Fruit fly (Drosophila melanogaster) whole organism, embryonic: ENCODE data around the gene Mst89B.

Experiments
- Awh ChIP-seq: fragments of 200-800 bp; sonication (Bioruptor generic); IDR thresholded peaks from 2 replicates; pipeline ENCODE4, ENCODE4 v1.3.6; 2022; ENCODE audit warnings: missing biosample characterization, missing genetic modification characterization
- Bteb2 ChIP-seq: fragments of 200-800 bp; sonication (Bioruptor generic); optimal IDR thresholded peaks from 2 replicates; lab custom pipeline; 2016; ENCODE audit warnings: missing biosample characterization, missing genetic modification characterization
- CG12659 ChIP-seq: fragments of 200-800 bp; sonication (Bioruptor generic); optimal IDR thresholded peaks from 3 replicates; lab custom pipeline; 2017; ENCODE audit warnings: mild to moderate bottlenecking, missing biosample characterization, missing genetic modification reagents, missing genetic modification characterization
- CG15073 ChIP-seq: fragments of 200-800 bp; sonication (Bioruptor generic); optimal IDR thresholded peaks from 2 replicates; lab custom pipeline; 2016; ENCODE audit warnings: missing biosample characterization, missing genetic modification characterization
- CG17912 ChIP-seq: fragments of 200-800 bp; sonication (Bioruptor generic); optimal IDR thresholded peaks from 2 replicates; lab custom pipeline; 2018; ENCODE audit warnings: missing biosample characterization, mild to moderate bottlenecking, missing genetic modification characterization
- CG3281 ChIP-seq: fragments of 200-800 bp; sonication (Bioruptor generic); optimal IDR thresholded peaks from 3 replicates; lab custom pipeline; 2017; ENCODE audit warnings: missing biosample characterization, mild to moderate bottlenecking, missing genetic modification characterization
- CG4820 ChIP-seq: fragments of 200-800 bp; sonication (Bioruptor generic); optimal IDR thresholded peaks from 3 replicates; lab custom pipeline; 2016; ENCODE audit warnings: missing biosample characterization, missing genetic modification characterization
- CG6654 ChIP-seq: fragments of 200-800 bp; sonication (Bioruptor generic); optimal IDR thresholded peaks from 2 replicates; lab custom pipeline; 2017; ENCODE audit warnings: missing biosample characterization, mild to moderate bottlenecking, missing genetic modification characterization
- CG8478 ChIP-seq: fragments of >200 bp; optimal IDR thresholded peaks from 2 replicates; lab custom pipeline; 2018
- CG9797 ChIP-seq: fragments of 200-800 bp; sonication (Bioruptor generic); optimal IDR thresholded peaks from 3 replicates; lab custom pipeline; 2018; ENCODE audit warnings: missing biosample characterization, mild to moderate bottlenecking, missing genetic modification characterization
- Dfd ChIP-seq, 2 experiments: fragments of >200 bp; optimal IDR thresholded peaks; 2 replicates each; lab custom pipeline; 2017; ENCODE audit warnings: missing biosample characterization in 2 of 2, missing genetic modification characterization in 2 of 2
- HmgZ ChIP-seq: fragments of 200-800 bp; sonication (Bioruptor generic); optimal IDR thresholded peaks from 2 replicates; lab custom pipeline; 2018; ENCODE audit warnings: missing biosample characterization, mild to moderate bottlenecking, missing genetic modification characterization
- Hmx ChIP-seq: fragments of 200-800 bp; sonication (Bioruptor generic); optimal IDR thresholded peaks from 2 replicates; lab custom pipeline; 2016; ENCODE audit warnings: missing biosample characterization, missing genetic modification characterization
- Jarid2 ChIP-seq: fragments of 200-800 bp; sonication (Bioruptor generic); optimal IDR thresholded peaks from 3 replicates; lab custom pipeline; 2017; ENCODE audit warnings: mild to moderate bottlenecking, missing biosample characterization, missing genetic modification reagents, missing genetic modification characterization
- MESR4 ChIP-seq: fragments of 200-800 bp; sonication (Bioruptor generic); optimal IDR thresholded peaks from 2 replicates; lab custom pipeline; 2018; ENCODE audit warnings: missing biosample characterization, mild to moderate bottlenecking, missing genetic modification characterization, moderate library complexity
- Opbp ChIP-seq: fragments of 200-800 bp; sonication (Bioruptor generic); IDR thresholded peaks from 3 replicates; pipeline ENCODE4 v1.3.6; 2022; ENCODE audit warnings: missing biosample characterization, missing genetic modification characterization; ENCODE audit not compliant: partially characterized antibody
- Pdp1 ChIP-seq, 2 experiments: fragments of 200-800 bp; sonication (Bioruptor generic); optimal IDR thresholded peaks; 3 replicates each; lab custom pipeline; 2016; ENCODE audit warnings: missing biosample characterization in 2 of 2, missing genetic modification characterization in 2 of 2, mild to moderate bottlenecking in 1 of 2, moderate library complexity in 1 of 2
- Sry-δ ChIP-seq: fragments of 200-800 bp; sonication (Bioruptor generic); optimal IDR thresholded peaks from 2 replicates; lab custom pipeline; 2016; ENCODE audit warnings: missing biosample characterization, missing genetic modification characterization
- Trl ChIP-seq, 3 experiments: fragments of >200 bp in 2 of 3; fragments of 200-800 bp in 1 of 3; sonication (Bioruptor generic) in 1 of 3; optimal IDR thresholded peaks; 2 replicates in 1 of 3; 3 replicates in 2 of 3; lab custom pipeline; 2016 to 2017; ENCODE audit warnings: missing biosample characterization in 1 of 3, missing genetic modification characterization in 1 of 3
- Vsx1 ChIP-seq: fragments of 200-800 bp; sonication (Bioruptor generic); optimal IDR thresholded peaks from 2 replicates; lab custom pipeline; 2017; ENCODE audit warnings: missing biosample characterization, mild to moderate bottlenecking, missing genetic modification characterization, missing genetic modification reagents
- btn ChIP-seq: fragments of 200-800 bp; sonication (Bioruptor generic); optimal IDR thresholded peaks from 2 replicates; lab custom pipeline; 2016; ENCODE audit warnings: missing biosample characterization, missing genetic modification characterization
- chm ChIP-seq: fragments of 200-800 bp; sonication (Bioruptor generic); IDR thresholded peaks from 2 replicates; pipeline ENCODE4 v1.3.6; 2022; ENCODE audit warnings: missing biosample characterization, missing genetic modification characterization
- crol ChIP-seq: fragments of 200-800 bp; sonication (Bioruptor generic); IDR thresholded peaks from 2 replicates; pipeline ENCODE4 v1.3.6; 2022; ENCODE audit warnings: missing biosample characterization, missing genetic modification characterization
- dati ChIP-seq: fragments of 200-800 bp; sonication (Bioruptor generic); IDR thresholded peaks from 2 replicates; pipeline ENCODE4 v1.3.6; 2022; ENCODE audit warnings: missing biosample characterization, missing genetic modification characterization
- dm ChIP-seq: fragments of 200-800 bp; sonication (Bioruptor generic); optimal IDR thresholded peaks from 3 replicates; lab custom pipeline; 2016; ENCODE audit warnings: missing biosample characterization, missing genetic modification characterization
- dysf ChIP-seq: fragments of 200-800 bp; sonication (Bioruptor generic); IDR thresholded peaks from 3 replicates; pipeline ENCODE4 v1.3.6; 2022; ENCODE audit warnings: missing biosample characterization, missing genetic modification characterization
- eyg ChIP-seq: fragments of 200-800 bp; sonication (Bioruptor generic); optimal IDR thresholded peaks from 3 replicates; lab custom pipeline; 2016; ENCODE audit warnings: missing biosample characterization, missing genetic modification characterization
- fd64A ChIP-seq: fragments of 200-800 bp; sonication (Bioruptor generic); optimal IDR thresholded peaks from 3 replicates; lab custom pipeline; 2018; ENCODE audit warnings: missing biosample characterization, mild to moderate bottlenecking, missing genetic modification characterization
- gfzf ChIP-seq: fragments of 200-800 bp; sonication (Bioruptor generic); optimal IDR thresholded peaks from 2 replicates; lab custom pipeline; 2016; ENCODE audit warnings: missing biosample characterization, mild to moderate bottlenecking, missing genetic modification characterization, moderate library complexity
- grau ChIP-seq: fragments of 200-800 bp; optimal IDR thresholded peaks from 3 replicates; lab custom pipeline; 2019; ENCODE audit warnings: missing biosample characterization, mild to moderate bottlenecking, missing genetic modification characterization, moderate library complexity
- gsb ChIP-seq: fragments of 200-800 bp; sonication (Bioruptor generic); IDR thresholded peaks from 2 replicates; pipeline ENCODE4 v1.3.6; 2022; ENCODE audit warnings: missing biosample characterization, missing genetic modification characterization
- mld ChIP-seq: fragments of 200-800 bp; sonication (Bioruptor generic); IDR thresholded peaks from 3 replicates; pipeline ENCODE4 v1.3.6; 2022; ENCODE audit warnings: missing biosample characterization, missing genetic modification characterization; ENCODE audit not compliant: partially characterized antibody
- otp ChIP-seq: fragments of 200-800 bp; sonication (Bioruptor generic); IDR thresholded peaks from 3 replicates; pipeline ENCODE4, ENCODE4 v1.3.6; 2022; ENCODE audit warnings: missing biosample characterization, missing genetic modification characterization
- pzg ChIP-seq: fragments of 200-800 bp; sonication (Bioruptor generic); optimal IDR thresholded peaks from 3 replicates; lab custom pipeline; 2018; ENCODE audit warnings: missing biosample characterization, mild to moderate bottlenecking, missing genetic modification characterization, moderate library complexity
- sna ChIP-seq: fragments of 200-800 bp; sonication (Bioruptor generic); IDR thresholded peaks from 2 replicates; pipeline ENCODE4 v1.3.6; 2022; ENCODE audit warnings: missing biosample characterization, missing genetic modification characterization; ENCODE audit not compliant: partially characterized antibody
- stwl ChIP-seq: fragments of 200-800 bp; sonication (Bioruptor generic); optimal IDR thresholded peaks from 3 replicates; lab custom pipeline; 2018; ENCODE audit warnings: missing biosample characterization, mild to moderate bottlenecking, missing genetic modification characterization, moderate library complexity
- tap ChIP-seq: fragments of 200-800 bp; optimal IDR thresholded peaks from 3 replicates; lab custom pipeline; 2019; ENCODE audit warnings: missing biosample characterization, mild to moderate bottlenecking, missing genetic modification characterization, moderate library complexity
- tna ChIP-seq: fragments of 200-800 bp; sonication (Bioruptor generic); IDR thresholded peaks from 2 replicates; pipeline ENCODE4 v1.3.6; 2022; ENCODE audit warnings: missing biosample characterization, missing genetic modification characterization; ENCODE audit not compliant: partially characterized antibody
- vfl ChIP-seq: fragments of 200-800 bp; sonication (Bioruptor generic); optimal IDR thresholded peaks from 2 replicates; lab custom pipeline; 2016; ENCODE audit warnings: missing biosample characterization, missing genetic modification characterization

Gene Mst89B

DNA sequence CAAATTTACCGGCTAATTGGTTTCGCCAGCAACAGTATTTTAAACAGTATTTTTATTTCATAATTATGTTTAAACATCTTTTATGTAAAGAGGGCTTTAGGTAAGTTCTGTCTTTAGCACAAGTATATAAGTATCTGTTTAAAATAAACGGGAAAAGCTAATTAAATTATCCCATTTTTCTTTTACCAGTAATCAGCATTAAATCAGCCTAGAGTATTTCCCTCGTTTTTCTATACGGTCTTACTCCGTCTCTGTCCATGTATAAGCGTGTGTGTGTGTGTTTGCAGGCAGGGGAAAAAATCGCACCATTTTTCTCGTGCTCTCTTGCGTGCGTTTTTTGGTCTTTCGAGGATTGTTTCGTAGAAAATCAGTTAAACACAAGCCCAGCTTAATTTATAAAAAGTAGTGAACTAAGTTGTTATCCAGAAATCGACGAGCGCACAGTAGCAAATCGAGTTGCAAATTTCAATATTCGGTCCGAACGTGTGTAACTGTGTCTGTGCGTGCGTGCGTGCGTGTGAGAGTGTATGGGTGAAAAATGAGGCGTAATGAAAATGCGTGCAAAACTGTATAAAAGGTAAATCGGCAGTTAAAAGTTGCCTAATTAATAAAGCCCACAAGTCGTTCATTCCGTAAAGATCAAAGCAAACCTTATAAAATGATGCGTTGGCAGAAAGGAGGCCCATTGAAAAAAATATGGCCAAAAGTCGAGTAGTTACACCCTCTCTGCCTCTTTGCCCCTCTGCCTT, 6.1 kb downstream of the Mst89B start (continued):
- TF ChIP-seq Bteb2 (GFP tag; lab: Kevin White, UChicago) (no peak), dysf (no peak), chm (GFP tag; lab: Robert Waterston, UW) (peak; percentile 14; the same call in 1 of the 2 replicates), gfzf (GFP tag; lab: Kevin White, UChicago) (peak; percentile 61), Trl (optimal IDR thresholded peaks at IDR 0.05; lab: Kevin White, UChicago) (peak; percentile 73 to 89), Trl (GFP tag; optimal IDR thresholded peaks at IDR 0.05; lab: Kevin White, UChicago) (no peak), otp (no peak), Hmx (GFP tag; lab: Kevin White, UChicago) (no peak), CG12659 (GFP tag; lab: Kevin White, UChicago) (peak; percentile 10), CG8478 (lab: Kevin White, UChicago) (peak; percentile 87), mld (GFP tag; lab: Robert Waterston, UW) (no peak), sna (GFP tag; lab: Robert Waterston, UW) (0 out of 2 replicates have a peak, but pooled peaks have one; percentile 16), CG4820 (no peak), pzg (GFP tag; lab: Kevin White, UChicago) (peak; percentile 21), MESR4 (GFP tag; lab: Kevin White, UChicago) (peak; percentile 72), CG15073 (GFP tag; lab: Kevin White, UChicago) (no peak), Pdp1 (GFP tag; optimal IDR thresholded peaks at IDR 0.05; lab: Kevin White, UChicago) (peak in 1 of 2 experiments; percentile 35), dati (GFP tag; lab: Robert Waterston, UW) (no peak), tna (GFP tag; lab: Robert Waterston, UW) (0 out of 2 replicates have a peak, but pooled peaks have one; percentile 45), eyg (GFP tag; lab: Kevin White, UChicago) (no peak), grau (tag; lab: Kevin White, UChicago) (no peak), CG9797 (GFP tag; lab: Kevin White, UChicago) (no peak), CG3281 (GFP tag; lab: Kevin White, UChicago) (peak; percentile 3), vfl (GFP tag; lab: Kevin White, UChicago) (no peak), btn (GFP tag; lab: Kevin White, UChicago) (no peak), Jarid2 (peak; percentile 42), Opbp (GFP tag; lab: Robert Waterston, UW) (0 out of 3 replicates have a peak, but pooled peaks have one; percentile 25), Vsx1 (GFP tag; lab: Kevin White, UChicago) (peak; percentile 35), fd64A (GFP tag; lab: Kevin White, UChicago) (no peak), gsb (GFP tag; lab: Robert Waterston, UW) (no peak), Awh (GFP tag; lab: Robert Waterston, UW) (no peak), CG6654 (GFP tag; lab: Kevin White, UChicago) (peak; percentile 73), dm (no peak), Sry-δ (GFP tag; lab: Kevin White, UChicago) (no peak), tap (tag; lab: Kevin White, UChicago) (no peak), stwl (peak; percentile 24), Dfd (GFP tag; optimal IDR thresholded peaks at IDR 0.05; lab: Kevin White, UChicago) (no peak), HmgZ (tag; lab: Kevin White, UChicago) (peak; percentile 4), CG17912 (no peak), crol (GFP tag; lab: Robert Waterston, UW) (peak; percentile 94)
- TF ChIP-seq, all 482 proteins: peak for 21
